Worm (Caenorhabditis elegans): ENCODE data around the gene F28A12.3.

Gene F28A12.3

ce11 chrV:8631277-8631765, 9.8 kb downstream of the F28A12.3 start, which contains the start of gene atg-18 (continued):
- TF ChIP-seq Y105C5A.15 (GFP tag; IDR thresholded peaks at IDR 0.05) (no peak), rbr-2 (tag; optimal IDR thresholded peaks at IDR 0.05) (peak; percentile 67)

ce11 chrV:8629029-8629428, 12.1 kb downstream of the F28A12.3 start, which contains the start of gene F41E6.12:
Gene F41E6.12, minus strand, starts transcription at chrV:8629129.
- TF ChIP-seq skn-1 (tag; optimal IDR thresholded peaks at IDR 0.05) (no peak), dmd-9 (GFP tag; IDR thresholded peaks at IDR 0.05) (no peak), T20F7.1 (GFP tag; optimal IDR thresholded peaks at IDR 0.05) (no peak), mes-2 (tag; optimal IDR thresholded peaks at IDR 0.05; ENCODE audit: poor library complexity, severe bottlenecking) (no peak), hlh-30 (tag; optimal IDR thresholded peaks at IDR 0.05; ENCODE audit: insufficient read depth) (no peak), lsy-2 (tag; optimal IDR thresholded peaks at IDR 0.05) (peak in 1 of 2 experiments; percentile 12), mxl-2 (GFP tag; conservative IDR thresholded peaks at IDR 0.05) (no peak), lir-3 (tag; optimal IDR thresholded peaks at IDR 0.05) (no peak), ceh-28 (tag; optimal IDR thresholded peaks at IDR 0.05) (no peak), ama-1 (optimal IDR thresholded peaks at IDR 0.05) (peak; percentile 36), fos-1 (tag; optimal IDR thresholded peaks at IDR 0.05) (no peak), Y5F2A.4 (GFP tag; optimal IDR thresholded peaks at IDR 0.05) (no peak), F10B5.3 (tag; optimal IDR thresholded peaks at IDR 0.05) (no peak), ceh-82 (tag; optimal IDR thresholded peaks at IDR 0.05) (no peak), dmd-6 (GFP tag; IDR thresholded peaks at IDR 0.05) (no peak), ztf-11 (tag; optimal IDR thresholded peaks at IDR 0.05) (no peak), madf-9 (GFP tag; conservative IDR thresholded peaks at IDR 0.05) (no peak), rbr-2 (tag; optimal IDR thresholded peaks at IDR 0.05) (no peak), nhr-10 (tag; optimal IDR thresholded peaks at IDR 0.05) (no peak), zip-2 (tag; optimal IDR thresholded peaks at IDR 0.05) (no peak), Y48G9A.11 (GFP tag; IDR thresholded peaks at IDR 0.05) (no peak), duxl-1 (tag; optimal IDR thresholded peaks at IDR 0.05; ENCODE audit: poor library complexity) (peak; percentile 15), R02D3.7 (tag; optimal IDR thresholded peaks at IDR 0.05) (no peak), spr-1 (tag; optimal IDR thresholded peaks at IDR 0.05) (no peak), nhr-48 (tag; optimal IDR thresholded peaks at IDR 0.05) (no peak), daf-12 (tag; optimal IDR thresholded peaks at IDR 0.05) (no peak), hif-1 (tag; optimal IDR thresholded peaks at IDR 0.05) (no peak), aha-1 (tag) (peak; percentile 88), lin-13 (GFP tag; optimal IDR thresholded peaks at IDR 0.05) (no peak)

DNA sequence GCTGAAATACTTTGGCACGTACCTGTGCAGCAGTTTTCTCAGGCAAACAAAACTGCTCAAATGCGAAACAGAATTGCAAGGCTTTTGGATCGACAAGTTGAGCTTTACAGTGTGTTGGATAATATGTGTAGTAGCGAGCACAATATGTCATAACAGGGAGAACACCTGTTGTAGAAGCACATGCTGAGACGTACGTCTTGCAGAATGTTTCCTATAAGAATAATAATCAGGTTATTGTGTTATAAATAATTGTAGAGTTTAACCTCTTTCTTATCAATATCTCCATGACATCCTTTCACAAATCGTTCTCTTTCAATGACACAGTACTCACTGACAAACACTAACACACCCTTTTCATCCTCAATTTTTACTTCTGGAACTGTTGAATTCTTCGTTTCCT, 13.6 kb downstream of the F28A12.3 start:
- TF ChIP-seq unc-62 (GFP tag; optimal IDR thresholded peaks at IDR 0.05 in 1 of 2) (peak in 1 of 2 experiments; percentile 93), unc-62 (tag; optimal IDR thresholded peaks at IDR 0.05) (no peak), daf-16 (GFP tag; optimal IDR thresholded peaks at IDR 0.05) (no peak), daf-16 (tag; optimal IDR thresholded peaks at IDR 0.05) (no peak), dmd-9 (GFP tag; IDR thresholded peaks at IDR 0.05) (no peak), lsy-2 (tag; optimal IDR thresholded peaks at IDR 0.05) (no peak)

- TF ChIP-seq unc-62 (GFP tag; optimal IDR thresholded peaks at IDR 0.05 in 1 of 2) (peak in 1 of 2 experiments; percentile 50), unc-62 (tag; optimal IDR thresholded peaks at IDR 0.05) (no peak), ceh-20 (GFP tag; IDR thresholded peaks at IDR 0.05) (peak; percentile 61; the same call in 1 of the 2 replicates), nhr-6 (tag; optimal IDR thresholded peaks at IDR 0.05) (no peak), ztf-11 (tag; optimal IDR thresholded peaks at IDR 0.05) (no peak)
These were observed 14.8 kb downstream of the F28A12.3 start for ce11 chrV:8626406-8626805.
